Fruit fly (Drosophila melanogaster): ENCODE results near the gene Acbp6.

dm6 chr3L:7094020-7094419 is 34.7 kb upstream of the Acbp6 start:
- TF ChIP-seq kay (GFP tag; ENCODE audit: borderline replicate concordance) = no peak
- no peak for TF ChIP-seq CG11617 (GFP tag; optimal IDR thresholded peaks at IDR 0.05)
- no peak for TF ChIP-seq pad (GFP tag; optimal IDR thresholded peaks at IDR 0.05)
- TF ChIP-seq CG7045 (GFP tag; optimal IDR thresholded peaks at IDR 0.05) = no peak
- no peak for TF ChIP-seq Mnt (GFP tag; optimal IDR thresholded peaks at IDR 0.05)
- TF ChIP-seq Clk (GFP tag; optimal IDR thresholded peaks at IDR 0.05) = no peak
- no peak for TF ChIP-seq CG1620 (GFP tag; optimal IDR thresholded peaks at IDR 0.05)
- no peak for TF ChIP-seq CG12768 (GFP tag; optimal IDR thresholded peaks at IDR 0.05)
- no peak for TF ChIP-seq CG7101 (tag; optimal IDR thresholded peaks at IDR 0.05)
- TF ChIP-seq ovo (GFP tag; optimal IDR thresholded peaks at IDR 0.05) = no peak
